Worm (Caenorhabditis elegans) whole organism, L4 larva: ENCODE results near the gene ZK488.6.
A peak's percentile ranks its signal among the peaks of the same experiment; 100 is the strongest.

Source experiments
- F10B5.3 ChIP-seq: sonication (generic microtip); optimal IDR thresholded peaks from 2 replicates; lab custom pipeline; 2016; ENCODE audit warnings: mild to moderate bottlenecking, missing genetic modification characterization, missing compliant biosample characterization
- F37D6.2 ChIP-seq: sonication (generic microtip); optimal IDR thresholded peaks from 2 replicates; lab custom pipeline; 2016; ENCODE audit warnings: mild to moderate bottlenecking, missing genetic modification characterization, missing compliant biosample characterization
- F49E8.2 ChIP-seq: sonication (generic microtip); optimal IDR thresholded peaks from 2 replicates; lab custom pipeline; 2016; ENCODE audit warnings: missing compliant biosample characterization, mild to moderate bottlenecking, missing genetic modification characterization, borderline replicate concordance
- R02D3.7 ChIP-seq: fragments of 150-350 bp; sonication (generic microtip); optimal IDR thresholded peaks from 3 replicates; lab custom pipeline; 2014; ENCODE audit warnings: missing biosample characterization, missing genetic modification characterization
- Y105C5A.15 ChIP-seq: fragments of 200-800 bp; sonication (Bioruptor generic); IDR thresholded peaks from 2 replicates; pipeline ENCODE4 v1.3.6; 2022; ENCODE audit warnings: missing genetic modification characterization, missing compliant biosample characterization
- Y48G9A.11 ChIP-seq: fragments of 200-800 bp; sonication (Bioruptor generic); IDR thresholded peaks from 2 replicates; pipeline ENCODE4 v1.3.6; 2022; ENCODE audit warnings: missing genetic modification reagents, missing genetic modification characterization, missing compliant biosample characterization
- arid-1 ChIP-seq: fragments of 200-800 bp; sonication (Bioruptor generic); conservative IDR thresholded peaks from 2 replicates; pipeline ENCODE4 v1.3.6; 2022; ENCODE audit warnings: missing genetic modification reagents, missing genetic modification characterization, missing compliant biosample characterization
- ceh-28 ChIP-seq: fragments of 150-350 bp; optimal IDR thresholded peaks from 2 replicates; lab custom pipeline; 2014; ENCODE audit warnings: missing biosample characterization, missing genetic modification reagents, missing genetic modification characterization
- ceh-82 ChIP-seq: sonication (generic microtip); optimal IDR thresholded peaks from 2 replicates; lab custom pipeline; 2017; ENCODE audit warnings: missing biosample characterization, missing genetic modification characterization
- ces-1 ChIP-seq: fragments of 150-350 bp; sonication (generic microtip); optimal IDR thresholded peaks from 4 replicates; lab custom pipeline; 2014; ENCODE audit warnings: missing biosample characterization, missing genetic modification reagents, missing genetic modification characterization
- ctbp-1 ChIP-seq: fragments of 200-800 bp; sonication (Bioruptor generic); IDR thresholded peaks from 2 replicates; pipeline ENCODE4 v1.3.6; 2022; ENCODE audit warnings: missing genetic modification reagents, missing genetic modification characterization, missing compliant biosample characterization
- daf-12 ChIP-seq: fragments of 150-350 bp; optimal IDR thresholded peaks from 2 replicates; lab custom pipeline; 2014; ENCODE audit warnings: missing biosample characterization, missing genetic modification reagents, missing genetic modification characterization
- dmd-9 ChIP-seq: fragments of 200-800 bp; sonication (Bioruptor generic); IDR thresholded peaks from 2 replicates; pipeline ENCODE4 v1.3.6; 2022; ENCODE audit warnings: missing genetic modification reagents, missing genetic modification characterization, missing compliant biosample characterization
- gei-8 ChIP-seq: fragments of 200-800 bp; sonication (Bioruptor generic); optimal IDR thresholded peaks from 2 replicates; lab custom pipeline; 2018; ENCODE audit warnings: mild to moderate bottlenecking, missing genetic modification characterization, missing compliant biosample characterization
- hif-1 ChIP-seq, 2 experiments: sonication (generic microtip); optimal IDR thresholded peaks; 2 replicates each; lab custom pipeline; 2016 to 2017; ENCODE audit warnings: missing compliant biosample characterization in 2 of 2, missing genetic modification characterization in 2 of 2, missing genetic modification reagents in 2 of 2, missing genotype in 2 of 2, mild to moderate bottlenecking in 1 of 2
- lin-1 ChIP-seq: fragments of 200-800 bp; sonication (Bioruptor generic); IDR thresholded peaks from 2 replicates; pipeline ENCODE4 v1.3.6; 2022; ENCODE audit warnings: missing genetic modification reagents, missing genetic modification characterization, missing compliant biosample characterization
- lin-39 ChIP-seq: fragments of 150-350 bp; optimal IDR thresholded peaks from 2 replicates; lab custom pipeline; 2014; ENCODE audit warnings: missing biosample characterization, missing genetic modification reagents, missing genetic modification characterization
- lir-3 ChIP-seq: sonication (generic microtip); optimal IDR thresholded peaks from 2 replicates; lab custom pipeline; 2016; ENCODE audit warnings: mild to moderate bottlenecking, missing genetic modification characterization, missing compliant biosample characterization
- mxl-3 ChIP-seq: fragments of 200-800 bp; sonication (Bioruptor generic); optimal IDR thresholded peaks from 2 replicates; lab custom pipeline; 2018; ENCODE audit warnings: mild to moderate bottlenecking, missing genetic modification characterization, missing compliant biosample characterization
- nhr-10 ChIP-seq: fragments of 150-350 bp; optimal IDR thresholded peaks from 2 replicates; lab custom pipeline; 2014; ENCODE audit warnings: missing biosample characterization, missing genetic modification characterization
- nhr-102 ChIP-seq: sonication (generic microtip); optimal IDR thresholded peaks from 2 replicates; lab custom pipeline; 2016; ENCODE audit warnings: mild to moderate bottlenecking, missing genetic modification characterization, moderate library complexity, missing compliant biosample characterization
- nhr-111 ChIP-seq: fragments of 200-800 bp; sonication (Bioruptor generic); optimal IDR thresholded peaks from 2 replicates; lab custom pipeline; 2018; ENCODE audit warnings: mild to moderate bottlenecking, missing genetic modification characterization, missing compliant biosample characterization
- nhr-25 ChIP-seq: sonication (generic microtip); optimal IDR thresholded peaks from 2 replicates; lab custom pipeline; 2017; ENCODE audit warnings: missing genetic modification characterization, mild to moderate bottlenecking, missing compliant biosample characterization, antibody characterized with exemption, moderate library complexity, borderline replicate concordance; ENCODE audit not compliant: insufficient read depth
- nhr-28 ChIP-seq: fragments of 150-350 bp; optimal IDR thresholded peaks from 2 replicates; lab custom pipeline; 2014; ENCODE audit warnings: missing biosample characterization, missing genetic modification characterization
- nhr-41 ChIP-seq: fragments of 200-800 bp; sonication (Bioruptor generic); IDR thresholded peaks from 2 replicates; pipeline ENCODE4 v1.3.6; 2022; ENCODE audit warnings: missing genetic modification reagents, missing genetic modification characterization, missing compliant biosample characterization
- nhr-48 ChIP-seq: sonication (generic microtip); optimal IDR thresholded peaks from 2 replicates; lab custom pipeline; 2016; ENCODE audit warnings: mild to moderate bottlenecking, missing genetic modification characterization, missing compliant biosample characterization
- sdz-12 ChIP-seq: fragments of 200-800 bp; sonication (Bioruptor generic); optimal IDR thresholded peaks from 2 replicates; lab custom pipeline; 2018; ENCODE audit warnings: mild to moderate bottlenecking, missing genetic modification characterization, missing compliant biosample characterization
- skn-1 ChIP-seq: fragments of 150-350 bp; optimal IDR thresholded peaks from 2 replicates; lab custom pipeline; 2014; ENCODE audit warnings: missing biosample characterization, missing genetic modification characterization
- spr-1 ChIP-seq: sonication (generic microtip); optimal IDR thresholded peaks from 2 replicates; lab custom pipeline; 2016; ENCODE audit warnings: mild to moderate bottlenecking, missing genetic modification characterization, missing compliant biosample characterization
- tag-97 ChIP-seq: fragments of 200-800 bp; sonication (Bioruptor generic); IDR thresholded peaks from 2 replicates; pipeline ENCODE4 v1.3.6; 2022; ENCODE audit warnings: missing genetic modification characterization, missing compliant biosample characterization
- unc-39 ChIP-seq: sonication (generic microtip); optimal IDR thresholded peaks from 2 replicates; lab custom pipeline; 2017; ENCODE audit warnings: missing biosample characterization, missing genetic modification characterization
- unc-62 ChIP-seq, 3 experiments: fragments of 150-350 bp in 1 of 3; sonication (generic microtip); optimal IDR thresholded peaks in 2 of 3; peaks in 1 of 3; 1 replicate in 1 of 3; 2 replicates in 2 of 3; lab custom pipeline; 2014 to 2017; ENCODE audit warnings: missing biosample characterization in 3 of 3, missing genetic modification characterization in 3 of 3, missing genetic modification reagents in 3 of 3, missing genotype in 1 of 3
- zip-2 ChIP-seq: fragments of 150-350 bp; optimal IDR thresholded peaks from 2 replicates; lab custom pipeline; 2014; ENCODE audit warnings: missing biosample characterization, missing genetic modification characterization
- ztf-11 ChIP-seq: fragments of 150-350 bp; optimal IDR thresholded peaks from 2 replicates; lab custom pipeline; 2014; ENCODE audit warnings: missing biosample characterization, missing genetic modification characterization

The ZK488.6 gene

DNA sequence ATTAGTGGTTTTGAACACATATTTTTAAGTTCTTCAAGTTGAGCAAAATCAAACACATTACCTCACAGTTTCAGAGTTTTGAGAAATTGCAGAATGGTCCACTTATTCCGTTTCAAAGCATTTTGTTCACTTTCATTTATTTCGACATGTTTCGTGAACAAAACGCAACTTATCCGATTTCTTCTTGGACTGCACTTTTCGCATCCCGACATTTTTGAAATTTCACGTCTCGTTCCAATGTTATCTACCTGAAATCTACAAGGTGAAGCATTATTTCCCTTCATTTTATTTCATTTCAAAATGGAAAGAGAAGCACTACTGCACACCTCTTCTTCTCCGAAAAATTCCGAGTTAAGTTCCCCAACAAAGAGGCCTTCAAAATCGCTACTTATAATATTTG, at the start of gene ZK488.6:
TSS of gene ZK488.6 (plus strand) at position 301 of the 400 bp plus-strand sequence.
- TF ChIP-seq daf-12 (no peak), dmd-9 (GFP tag; lab: Robert Waterston, UW) (no peak), Y105C5A.15 (GFP tag; lab: Robert Waterston, UW) (no peak), arid-1 (GFP tag; lab: Robert Waterston, UW) (no peak), nhr-10 (tag; lab: Kevin White, UChicago) (no peak), zip-2 (no peak), tag-97 (no peak), F10B5.3 (tag; lab: Kevin White, UChicago) (no peak), sdz-12 (GFP tag; lab: Kevin White, UChicago) (no peak)

DNA sequence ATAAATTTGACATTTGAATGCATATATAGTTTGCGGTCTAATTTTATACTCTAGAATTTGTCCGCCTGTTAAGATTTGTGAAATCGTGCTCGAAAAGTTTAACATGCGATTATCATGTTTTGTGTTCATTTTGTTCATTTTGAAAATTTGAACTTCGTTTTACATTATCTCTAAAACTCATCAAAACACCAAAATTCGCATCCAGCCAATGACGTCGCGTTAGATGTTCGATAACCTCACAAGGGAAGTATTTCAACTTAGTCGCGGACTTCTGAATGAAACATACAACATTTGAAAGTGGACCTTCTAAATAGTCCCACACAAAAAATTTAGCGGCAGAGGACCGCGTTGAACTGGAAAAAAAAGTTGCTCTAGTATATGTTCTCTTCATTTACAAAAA, 48.8 kb upstream of the ZK488.6 start:
- TF ChIP-seq nhr-111 (GFP tag; lab: Kevin White, UChicago) (no peak), hif-1 (tag; optimal IDR thresholded peaks at IDR 0.05; lab: Kevin White, UChicago) (no peak), F37D6.2 (tag; lab: Kevin White, UChicago) (no peak), zip-2 (no peak), ceh-82 (tag; lab: Kevin White, UChicago) (no peak), nhr-48 (no peak), mxl-3 (no peak), unc-39 (tag; lab: Kevin White, UChicago) (no peak)

ce11 chrV:543169-543568, 47.1 kb upstream of the ZK488.6 start, which contains the start of gene C14C6.3:
C14C6.3 (plus strand) TSS chrV:543469.
- TF ChIP-seq lin-1: no peak
- TF ChIP-seq ceh-28 (tag; lab: Kevin White, UChicago): no peak
- no peak for TF ChIP-seq nhr-41
- peak in 1 of 2 experiments; percentile 5 for TF ChIP-seq unc-62 (GFP tag; optimal IDR thresholded peaks at IDR 0.05 in 1 of 2; lab: Kevin White, UChicago)
- TF ChIP-seq unc-62 (tag; optimal IDR thresholded peaks at IDR 0.05; lab: Kevin White, UChicago): no peak

- TF ChIP-seq lin-39 (tag; lab: Kevin White, UChicago) (no peak), nhr-10 (tag; lab: Kevin White, UChicago) (no peak), Y48G9A.11 (no peak), F49E8.2 (tag; lab: Kevin White, UChicago) (no peak), ctbp-1 (GFP tag; lab: Robert Waterston, UW) (no peak), skn-1 (no peak), nhr-25 (tag; lab: Kevin White, UChicago) (no peak), R02D3.7 (no peak), nhr-102 (no peak), spr-1 (tag; lab: Kevin White, UChicago) (no peak), lir-3 (tag; lab: Kevin White, UChicago) (no peak)
Observed at ce11 chrV:547980-548379, 42.3 kb upstream of the ZK488.6 start, which contains the start of gene C14C6.6. C14C6.6 (minus strand) TSS chrV:548080.

DNA sequence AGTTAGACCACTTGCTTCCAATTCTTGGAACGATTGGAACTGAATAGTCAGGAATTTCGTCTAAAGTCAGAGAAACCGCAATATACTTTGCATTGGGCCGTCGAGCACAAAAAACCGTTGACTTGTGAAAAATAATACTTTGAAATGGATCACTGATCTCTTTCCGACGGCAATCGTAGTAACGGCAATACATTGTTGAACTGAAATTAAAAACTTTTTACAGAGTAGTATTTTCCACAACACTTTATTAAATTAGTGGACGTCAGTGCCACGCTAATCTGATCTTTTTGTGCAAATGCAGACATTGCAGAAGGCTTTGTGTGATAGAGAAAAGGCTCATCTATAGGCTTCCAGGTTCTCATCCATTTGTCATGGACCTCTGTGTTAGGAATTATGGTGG, 37.9 kb upstream of the ZK488.6 start:
- TF ChIP-seq ces-1 (GFP tag; lab: Kevin White, UChicago): no peak
- TF ChIP-seq unc-62 (GFP tag; optimal IDR thresholded peaks at IDR 0.05 in 1 of 2; lab: Kevin White, UChicago): peak in 1 of 2 experiments; percentile 91
- no peak for TF ChIP-seq unc-62 (tag; optimal IDR thresholded peaks at IDR 0.05; lab: Kevin White, UChicago)
- TF ChIP-seq ztf-11: no peak
- TF ChIP-seq gei-8 (GFP tag; lab: Kevin White, UChicago): no peak
- no peak for TF ChIP-seq nhr-28 (tag; lab: Kevin White, UChicago)
- TF ChIP-seq, all 104 proteins: peak for 1
